Fruit fly (Drosophila melanogaster) whole organism, embryonic: ENCODE measurements around the gene CG43401.

ENCODE experiments used
- Ada2b ChIP-seq: fragments of 200-800 bp; sonication (Bioruptor generic); IDR thresholded peaks from 2 replicates; pipeline ENCODE4 v1.3.6; 2022; ENCODE audit warnings: missing biosample characterization, missing genetic modification characterization
- CG10267 ChIP-seq: fragments of 200-800 bp; sonication (Bioruptor generic); optimal IDR thresholded peaks from 2 replicates; lab custom pipeline; 2018; ENCODE audit warnings: missing biosample characterization, mild to moderate bottlenecking, missing genetic modification characterization, moderate library complexity
- CG10431 ChIP-seq: fragments of 200-800 bp; sonication (Bioruptor generic); optimal IDR thresholded peaks from 3 replicates; lab custom pipeline; 2018; ENCODE audit warnings: missing biosample characterization, mild to moderate bottlenecking, missing genetic modification characterization
- CG11456 ChIP-seq: fragments of 200-800 bp; sonication (Bioruptor generic); IDR thresholded peaks from 3 replicates; pipeline ENCODE4 v1.3.6; 2022; ENCODE audit warnings: missing biosample characterization, missing genetic modification characterization
- CG12299 ChIP-seq: fragments of 200-800 bp; sonication (Bioruptor generic); optimal IDR thresholded peaks from 2 replicates; lab custom pipeline; 2018; ENCODE audit warnings: missing biosample characterization, mild to moderate bottlenecking, missing genetic modification characterization
- CG12942 ChIP-seq: fragments of 200-800 bp; sonication (Bioruptor generic); optimal IDR thresholded peaks from 3 replicates; lab custom pipeline; 2016; ENCODE audit warnings: missing biosample characterization, missing genetic modification characterization
- CG13123 ChIP-seq: fragments of 200-800 bp; sonication (Bioruptor generic); optimal IDR thresholded peaks from 2 replicates; lab custom pipeline; 2016; ENCODE audit warnings: missing biosample characterization, missing genetic modification characterization
- CG14710 ChIP-seq: fragments of 200-800 bp; sonication (Bioruptor generic); optimal IDR thresholded peaks from 3 replicates; lab custom pipeline; 2019; ENCODE audit warnings: missing biosample characterization, mild to moderate bottlenecking, missing genetic modification characterization, moderate library complexity
- CG14860 ChIP-seq: fragments of 200-800 bp; sonication (Bioruptor generic); IDR thresholded peaks from 3 replicates; pipeline ENCODE4 v1.3.6; 2022; ENCODE audit warnings: missing biosample characterization, missing genetic modification characterization; ENCODE audit not compliant: partially characterized antibody
- CG1603 ChIP-seq: fragments of 200-800 bp; sonication (Bioruptor generic); optimal IDR thresholded peaks from 2 replicates; lab custom pipeline; 2019; ENCODE audit warnings: missing biosample characterization, mild to moderate bottlenecking, missing genetic modification characterization, moderate library complexity
- CG1647 ChIP-seq: fragments of 200-800 bp; sonication (Bioruptor generic); optimal IDR thresholded peaks from 3 replicates; lab custom pipeline; 2016; ENCODE audit warnings: missing biosample characterization, missing genetic modification characterization
- CG18011 ChIP-seq: fragments of 200-800 bp; sonication (Bioruptor generic); optimal IDR thresholded peaks from 2 replicates; lab custom pipeline; 2017; ENCODE audit warnings: missing biosample characterization, missing genetic modification characterization, mild to moderate bottlenecking, moderate library complexity, missing genotype
- CG18599 ChIP-seq: fragments of 200-800 bp; sonication (Bioruptor generic); optimal IDR thresholded peaks from 3 replicates; lab custom pipeline; 2017; ENCODE audit warnings: missing biosample characterization, missing genetic modification characterization, mild to moderate bottlenecking, moderate library complexity, missing genetic modification reagents
- CG6654 ChIP-seq: fragments of 200-800 bp; sonication (Bioruptor generic); optimal IDR thresholded peaks from 2 replicates; lab custom pipeline; 2017; ENCODE audit warnings: missing biosample characterization, mild to moderate bottlenecking, missing genetic modification characterization
- CG6689 ChIP-seq: fragments of 200-800 bp; sonication (Bioruptor generic); IDR thresholded peaks from 2 replicates; pipeline ENCODE4 v1.3.6; 2022; ENCODE audit warnings: missing biosample characterization, missing genetic modification characterization
- CG6854 ChIP-seq: fragments of 200-800 bp; sonication (Bioruptor generic); optimal IDR thresholded peaks from 3 replicates; lab custom pipeline; 2017; ENCODE audit warnings: missing biosample characterization, mild to moderate bottlenecking, missing genetic modification characterization
- CG7928 ChIP-seq: fragments of 200-800 bp; sonication (Bioruptor generic); optimal IDR thresholded peaks from 2 replicates; lab custom pipeline; 2017; ENCODE audit warnings: missing biosample characterization, mild to moderate bottlenecking, missing genetic modification characterization
- CG8281 ChIP-seq: fragments of 200-800 bp; sonication (Bioruptor generic); optimal IDR thresholded peaks from 2 replicates; lab custom pipeline; 2018; ENCODE audit warnings: missing biosample characterization, mild to moderate bottlenecking, missing genetic modification characterization, moderate library complexity
- CG8359 ChIP-seq: fragments of 200-800 bp; sonication (Bioruptor generic); optimal IDR thresholded peaks from 2 replicates; lab custom pipeline; 2017; ENCODE audit warnings: missing biosample characterization, mild to moderate bottlenecking, missing genetic modification characterization, borderline replicate concordance
- CG8388 ChIP-seq: fragments of 200-800 bp; sonication (Bioruptor generic); optimal IDR thresholded peaks from 2 replicates; lab custom pipeline; 2019; ENCODE audit warnings: missing biosample characterization, mild to moderate bottlenecking, missing genetic modification characterization, moderate library complexity
- CG9727 ChIP-seq: fragments of 200-800 bp; sonication (Bioruptor generic); optimal IDR thresholded peaks from 3 replicates; lab custom pipeline; 2017; ENCODE audit warnings: missing biosample characterization, mild to moderate bottlenecking, missing genetic modification characterization
- CG9797 ChIP-seq: fragments of 200-800 bp; sonication (Bioruptor generic); optimal IDR thresholded peaks from 3 replicates; lab custom pipeline; 2018; ENCODE audit warnings: missing biosample characterization, mild to moderate bottlenecking, missing genetic modification characterization
- Dad ChIP-seq: fragments of 200-800 bp; sonication (Bioruptor generic); optimal IDR thresholded peaks from 3 replicates; lab custom pipeline; 2016; ENCODE audit warnings: missing biosample characterization, missing genetic modification characterization
- Dek ChIP-seq: fragments of 200-800 bp; sonication (Bioruptor generic); optimal IDR thresholded peaks from 3 replicates; lab custom pipeline; 2019; ENCODE audit warnings: missing biosample characterization, mild to moderate bottlenecking, missing genetic modification characterization, moderate library complexity
- Doc3 ChIP-seq: fragments of 200-800 bp; sonication (Bioruptor generic); IDR thresholded peaks from 3 replicates; pipeline ENCODE4 v1.3.6; 2022; ENCODE audit warnings: missing biosample characterization, missing genetic modification characterization; ENCODE audit not compliant: partially characterized antibody
- Hr39 ChIP-seq: fragments of >200 bp; optimal IDR thresholded peaks from 2 replicates; lab custom pipeline; 2017
- Med ChIP-seq: fragments of 200-800 bp; sonication (Bioruptor generic); peaks from one replicate; lab custom pipeline; 2016; ENCODE audit warnings: missing biosample characterization, missing genetic modification characterization, mild to moderate bottlenecking, inconsistent platforms, moderate library complexity
- NC2β ChIP-seq: fragments of 200-800 bp; sonication (Bioruptor generic); optimal IDR thresholded peaks from 2 replicates; lab custom pipeline; 2016; ENCODE audit warnings: missing biosample characterization, missing genetic modification characterization
- NK7.1 ChIP-seq: fragments of 200-800 bp; sonication (Bioruptor generic); optimal IDR thresholded peaks from 3 replicates; lab custom pipeline; 2016; ENCODE audit warnings: missing biosample characterization, missing genetic modification characterization
- Nf-YC ChIP-seq: fragments of 200-800 bp; optimal IDR thresholded peaks from 3 replicates; lab custom pipeline; 2019; ENCODE audit warnings: missing biosample characterization, mild to moderate bottlenecking, missing genetic modification characterization, moderate library complexity
- NfI ChIP-seq: fragments of 200-800 bp; sonication (Bioruptor generic); optimal IDR thresholded peaks from 3 replicates; lab custom pipeline; 2018; ENCODE audit warnings: missing biosample characterization, mild to moderate bottlenecking, missing genetic modification characterization, moderate library complexity
- Six4 ChIP-seq: fragments of 200-800 bp; sonication (Bioruptor generic); optimal IDR thresholded peaks from 2 replicates; lab custom pipeline; 2016; ENCODE audit warnings: missing biosample characterization, missing genetic modification characterization
- Stat92E ChIP-seq, 3 experiments: fragments of >200 bp in 2 of 3; fragments of 200-800 bp in 1 of 3; sonication (Bioruptor generic) in 1 of 3; optimal IDR thresholded peaks; 2 replicates each; lab custom pipeline; 2017 to 2019; ENCODE audit warnings: missing biosample characterization in 3 of 3, missing genetic modification characterization in 3 of 3, mild to moderate bottlenecking in 1 of 3, moderate library complexity in 1 of 3
- abd-A ChIP-seq: fragments of 200-800 bp; sonication (Bioruptor generic); optimal IDR thresholded peaks from 3 replicates; lab custom pipeline; 2019; ENCODE audit warnings: missing biosample characterization, mild to moderate bottlenecking, missing genetic modification characterization, moderate library complexity
- ato ChIP-seq: fragments of 200-800 bp; sonication (Bioruptor generic); IDR thresholded peaks from 2 replicates; pipeline ENCODE4 v1.3.6; 2022; ENCODE audit warnings: missing biosample characterization, missing genetic modification characterization; ENCODE audit not compliant: partially characterized antibody
- bbx ChIP-seq: fragments of 200-800 bp; sonication (Bioruptor generic); IDR thresholded peaks from 2 replicates; pipeline ENCODE4 v1.3.6; 2022; ENCODE audit warnings: missing biosample characterization, missing genetic modification characterization; ENCODE audit not compliant: partially characterized antibody
- bowl ChIP-seq: fragments of 200-800 bp; sonication (Bioruptor generic); IDR thresholded peaks from 2 replicates; pipeline ENCODE4 v1.3.6; 2022; ENCODE audit warnings: missing biosample characterization, missing genetic modification characterization
- br ChIP-seq: fragments of >200 bp; optimal IDR thresholded peaks from 2 replicates; lab custom pipeline; 2017
- cad ChIP-seq: fragments of >200 bp; optimal IDR thresholded peaks from 2 replicates; lab custom pipeline; 2017; ENCODE audit warnings: missing biosample characterization, missing genetic modification characterization
- dmrt11E ChIP-seq: fragments of 200-800 bp; sonication (Bioruptor generic); optimal IDR thresholded peaks from 3 replicates; lab custom pipeline; 2018; ENCODE audit warnings: missing biosample characterization, mild to moderate bottlenecking, missing genetic modification characterization, moderate library complexity
- dmrt99B ChIP-seq: fragments of 200-800 bp; sonication (Bioruptor generic); optimal IDR thresholded peaks from 2 replicates; lab custom pipeline; 2018; ENCODE audit warnings: missing biosample characterization, mild to moderate bottlenecking, missing genetic modification characterization, moderate library complexity
- dpn ChIP-seq, 2 experiments: fragments of 200-800 bp; sonication (Bioruptor generic); optimal IDR thresholded peaks; 3 replicates each; lab custom pipeline; 2016; ENCODE audit warnings: missing biosample characterization in 2 of 2, missing genetic modification characterization in 2 of 2
- esg ChIP-seq: fragments of 200-800 bp; sonication (Bioruptor generic); conservative IDR thresholded peaks from 2 replicates; pipeline ENCODE4 v1.3.6; 2022; ENCODE audit warnings: missing biosample characterization, missing genetic modification characterization
- exex ChIP-seq: fragments of 200-800 bp; sonication (Bioruptor generic); optimal IDR thresholded peaks from 4 replicates; lab custom pipeline; 2018; ENCODE audit warnings: missing biosample characterization, mild to moderate bottlenecking, missing genetic modification characterization, moderate library complexity
- gro ChIP-seq: fragments of 200-800 bp; sonication (Bioruptor generic); optimal IDR thresholded peaks from 2 replicates; lab custom pipeline; 2016; ENCODE audit warnings: missing biosample characterization, missing genetic modification characterization
- gsb ChIP-seq: fragments of 200-800 bp; sonication (Bioruptor generic); IDR thresholded peaks from 2 replicates; pipeline ENCODE4 v1.3.6; 2022; ENCODE audit warnings: missing biosample characterization, missing genetic modification characterization
- lbe ChIP-seq: fragments of 200-800 bp; sonication (Bioruptor generic); optimal IDR thresholded peaks from 2 replicates; lab custom pipeline; 2016; ENCODE audit warnings: missing biosample characterization, mild to moderate bottlenecking, missing genetic modification characterization
- mirr ChIP-seq: fragments of 200-800 bp; sonication (Bioruptor generic); optimal IDR thresholded peaks from 3 replicates; lab custom pipeline; 2018; ENCODE audit warnings: missing biosample characterization, mild to moderate bottlenecking, missing genetic modification characterization
- ro ChIP-seq: fragments of 200-800 bp; sonication (Bioruptor generic); IDR thresholded peaks from 2 replicates; pipeline ENCODE4 v1.3.6; 2022; ENCODE audit warnings: missing biosample characterization, missing genetic modification characterization
- tap ChIP-seq: fragments of 200-800 bp; optimal IDR thresholded peaks from 3 replicates; lab custom pipeline; 2019; ENCODE audit warnings: missing biosample characterization, mild to moderate bottlenecking, missing genetic modification characterization, moderate library complexity
- zen2 ChIP-seq: fragments of 200-800 bp; sonication (Bioruptor generic); IDR thresholded peaks from 3 replicates; pipeline ENCODE4 v1.3.6; 2022; ENCODE audit warnings: missing biosample characterization, missing genetic modification characterization; ENCODE audit not compliant: partially characterized antibody

CG43401 gene

dm6 chr2L:1470009-1470408, 41.7 kb downstream of the CG43401 start (continued):
- TF ChIP-seq CG12942 (GFP tag; lab: Kevin White, UChicago) (no peak), esg (GFP tag; lab: Robert Waterston, UW) (no peak), Ada2b (GFP tag; lab: Robert Waterston, UW) (peak; percentile 5; the same call in 1 of the 2 replicates), Stat92E (GFP tag; optimal IDR thresholded peaks at IDR 0.05; lab: Kevin White, UChicago) (peak in 1 of 3 experiments; percentile 16), zen2 (GFP tag; lab: Robert Waterston, UW) (no peak), dpn (GFP tag; optimal IDR thresholded peaks at IDR 0.05; lab: Kevin White, UChicago) (no peak), Med (peak; percentile 28), CG6854 (no peak), gsb (no peak), gro (no peak), CG6654 (GFP tag; lab: Kevin White, UChicago) (no peak), ro (GFP tag; lab: Robert Waterston, UW) (no peak), NC2β (GFP tag; lab: Kevin White, UChicago) (no peak), Dad (GFP tag; lab: Kevin White, UChicago) (no peak), CG11456 (no peak), Six4 (GFP tag; lab: Kevin White, UChicago) (no peak), CG6689 (0 out of 2 replicates have a peak, but pooled peaks have one; percentile 27), CG8388 (GFP tag; lab: Kevin White, UChicago) (peak; percentile 0), CG14710 (tag; lab: Kevin White, UChicago) (peak; percentile 33), Dek (tag; lab: Kevin White, UChicago) (no peak), CG1647 (no peak), Nf-YC (tag; lab: Kevin White, UChicago) (no peak), NK7.1 (GFP tag; lab: Kevin White, UChicago) (no peak), CG14860 (GFP tag; lab: Robert Waterston, UW) (no peak), Doc3 (GFP tag; lab: Robert Waterston, UW) (no peak), CG9797 (GFP tag; lab: Kevin White, UChicago) (no peak), dmrt99B (tag; lab: Kevin White, UChicago) (peak; percentile 7), tap (no peak), Hr39 (lab: Kevin White, UChicago) (no peak), CG8281 (tag; lab: Kevin White, UChicago) (no peak), cad (GFP tag; lab: Kevin White, UChicago) (no peak), br (lab: Kevin White, UChicago) (no peak), CG10267 (tag; lab: Kevin White, UChicago) (peak; percentile 1), CG1603 (tag; lab: Kevin White, UChicago) (peak; percentile 7), CG8359 (GFP tag; lab: Kevin White, UChicago) (no peak), CG18599 (GFP tag; lab: Kevin White, UChicago) (peak; percentile 24), dmrt11E (tag; lab: Kevin White, UChicago) (peak; percentile 67), abd-A (tag; lab: Kevin White, UChicago) (no peak), lbe (GFP tag; lab: Kevin White, UChicago) (no peak), mirr (GFP tag; lab: Kevin White, UChicago) (no peak), exex (no peak), CG12299 (no peak), CG10431 (GFP tag; lab: Kevin White, UChicago) (no peak), NfI (GFP tag; lab: Kevin White, UChicago) (no peak), CG13123 (GFP tag; lab: Kevin White, UChicago) (no peak), ato (GFP tag; lab: Robert Waterston, UW) (no peak), CG7928 (GFP tag; lab: Kevin White, UChicago) (no peak), bbx (no peak), CG9727 (GFP tag; lab: Kevin White, UChicago) (peak; percentile 47), bowl (no peak), CG18011 (GFP tag; lab: Kevin White, UChicago) (no peak)
